Worm (Caenorhabditis elegans) whole organism, young adult: ENCODE results near the gene twk-49.

Experiments used
- B0261.1 ChIP-seq: sonication (generic microtip); optimal IDR thresholded peaks from 2 replicates; lab custom pipeline; 2016; ENCODE audit warnings: mild to moderate bottlenecking, missing genetic modification characterization, moderate library complexity, missing compliant biosample characterization
- F10E7.11 ChIP-seq: sonication (generic microtip); optimal IDR thresholded peaks from 2 replicates; lab custom pipeline; 2017; ENCODE audit warnings: mild to moderate bottlenecking, missing genetic modification characterization, moderate library complexity, missing compliant biosample characterization
- F55B11.4 ChIP-seq: sonication (generic microtip); optimal IDR thresholded peaks from 2 replicates; lab custom pipeline; 2016; ENCODE audit warnings: missing compliant biosample characterization, missing genetic modification characterization, borderline replicate concordance; ENCODE audit not compliant: insufficient read depth
- K12H6.12 ChIP-seq: fragments of 200-800 bp; sonication (Bioruptor generic); optimal IDR thresholded peaks from 2 replicates; lab custom pipeline; 2018; ENCODE audit warnings: mild to moderate bottlenecking, missing genetic modification characterization, missing compliant biosample characterization
- Y56A3A.18 ChIP-seq: fragments of 200-800 bp; sonication (Bioruptor generic); IDR thresholded peaks from 2 replicates; pipeline ENCODE4 v1.3.6; 2022; ENCODE audit warnings: missing genetic modification reagents, missing genetic modification characterization, missing compliant biosample characterization
- Y67H2A.10 ChIP-seq: fragments of 200-800 bp; sonication (Bioruptor generic); conservative IDR thresholded peaks from 2 replicates; pipeline ENCODE4 v1.3.6; 2022; ENCODE audit warnings: missing genetic modification reagents, missing genetic modification characterization, missing compliant biosample characterization
- attf-5 ChIP-seq: fragments of 200-800 bp; sonication (Bioruptor generic); optimal IDR thresholded peaks from 2 replicates; lab custom pipeline; 2018; ENCODE audit warnings: mild to moderate bottlenecking, missing genetic modification characterization, missing compliant biosample characterization
- cebp-1 ChIP-seq, 2 experiments: fragments of 200-800 bp in 1 of 2; sonication (Bioruptor generic) in 1 of 2; sonication (generic microtip) in 1 of 2; IDR thresholded peaks in 1 of 2; optimal IDR thresholded peaks in 1 of 2; 2 replicates each; pipeline versions ENCODE4 v1.3.6 to Lab custom; 2017 to 2022; ENCODE audit warnings: missing compliant biosample characterization in 2 of 2, missing genetic modification characterization in 2 of 2, mild to moderate bottlenecking in 1 of 2, missing genetic modification reagents in 1 of 2, moderate library complexity in 1 of 2
- cebp-2 ChIP-seq: fragments of 200-800 bp; sonication (Bioruptor generic); IDR thresholded peaks from 2 replicates; pipeline ENCODE4 v1.3.6; 2022; ENCODE audit warnings: missing genetic modification characterization, missing compliant biosample characterization
- ceh-58 ChIP-seq: fragments of 200-800 bp; sonication (Bioruptor generic); IDR thresholded peaks from 2 replicates; pipeline ENCODE4 v1.3.6; 2022; ENCODE audit warnings: missing genetic modification characterization, missing compliant biosample characterization
- ets-4 ChIP-seq: fragments of 200-800 bp; sonication (Bioruptor generic); optimal IDR thresholded peaks from 2 replicates; lab custom pipeline; 2018; ENCODE audit warnings: mild to moderate bottlenecking, missing genetic modification characterization, missing compliant biosample characterization
- gei-17 ChIP-seq: fragments of 200-800 bp; sonication (Bioruptor generic); optimal IDR thresholded peaks from 2 replicates; lab custom pipeline; 2018; ENCODE audit warnings: mild to moderate bottlenecking, missing genetic modification characterization, missing compliant biosample characterization
- him-1 ChIP-seq: sonication (generic microtip); optimal IDR thresholded peaks from 2 replicates; lab custom pipeline; 2016; ENCODE audit warnings: missing genotype, missing genetic modification reagents, missing genetic modification characterization, missing compliant biosample characterization
- hmg-1.2 ChIP-seq: fragments of 200-800 bp; sonication (Bioruptor generic); IDR thresholded peaks from 2 replicates; pipeline ENCODE4 v1.3.6; 2022; ENCODE audit warnings: missing genetic modification reagents, missing genetic modification characterization, missing compliant biosample characterization
- hrde-1 ChIP-seq: sonication (generic microtip); optimal IDR thresholded peaks from 2 replicates; lab custom pipeline; 2016; ENCODE audit warnings: missing genetic modification characterization, mild to moderate bottlenecking, missing compliant biosample characterization, moderate library complexity, missing genotype, missing genetic modification reagents, borderline replicate concordance
- let-526 ChIP-seq: fragments of 200-800 bp; sonication (Bioruptor generic); IDR thresholded peaks from 2 replicates; pipeline ENCODE4 v1.3.6; 2022; ENCODE audit warnings: missing genetic modification reagents, missing genetic modification characterization, missing compliant biosample characterization
- let-607 ChIP-seq, 2 experiments: fragments of 200-800 bp in 1 of 2; sonication (Bioruptor generic) in 1 of 2; sonication (generic microtip) in 1 of 2; optimal IDR thresholded peaks; 2 replicates each; lab custom pipeline; 2016 to 2018; ENCODE audit warnings: mild to moderate bottlenecking in 2 of 2, missing compliant biosample characterization in 2 of 2, missing genetic modification characterization in 2 of 2, moderate library complexity in 2 of 2, missing genotype in 1 of 2
- lin-26 ChIP-seq: fragments of 200-800 bp; sonication (Bioruptor generic); IDR thresholded peaks from 2 replicates; pipeline ENCODE4 v1.3.6; 2022; ENCODE audit warnings: missing genetic modification reagents, missing genetic modification characterization, missing compliant biosample characterization
- lin-40 ChIP-seq: sonication (generic microtip); optimal IDR thresholded peaks from 2 replicates; lab custom pipeline; 2016; ENCODE audit warnings: missing genetic modification characterization, mild to moderate bottlenecking, missing compliant biosample characterization, missing genotype, missing genetic modification reagents
- lin-54 ChIP-seq: fragments of 200-800 bp; sonication (Bioruptor generic); optimal IDR thresholded peaks from 2 replicates; lab custom pipeline; 2018; ENCODE audit warnings: mild to moderate bottlenecking, missing genetic modification characterization, missing compliant biosample characterization
- lir-1 ChIP-seq: fragments of 200-800 bp; sonication (Bioruptor generic); conservative IDR thresholded peaks from 2 replicates; pipeline ENCODE4 v1.3.6; 2022; ENCODE audit warnings: missing genetic modification reagents, missing genetic modification characterization, missing compliant biosample characterization
- lsl-1 ChIP-seq: fragments of 200-800 bp; sonication (Bioruptor generic); optimal IDR thresholded peaks from 2 replicates; lab custom pipeline; 2018; ENCODE audit warnings: mild to moderate bottlenecking, missing genetic modification characterization, moderate library complexity, missing compliant biosample characterization
- nfyb-1 ChIP-seq: fragments of 200-800 bp; sonication (Bioruptor generic); IDR thresholded peaks from 2 replicates; pipeline ENCODE4 v1.3.6; 2022; ENCODE audit warnings: missing genetic modification reagents, missing genetic modification characterization, missing compliant biosample characterization
- nhr-120 ChIP-seq: fragments of 200-800 bp; sonication (Bioruptor generic); IDR thresholded peaks from 2 replicates; pipeline ENCODE4 v1.3.6; 2022; ENCODE audit warnings: missing genetic modification characterization, missing compliant biosample characterization
- nhr-80 ChIP-seq: sonication (generic microtip); optimal IDR thresholded peaks from 2 replicates; lab custom pipeline; 2016; ENCODE audit warnings: missing genetic modification characterization, missing compliant biosample characterization
- nhr-90 ChIP-seq: sonication (generic microtip); optimal IDR thresholded peaks from 2 replicates; lab custom pipeline; 2016; ENCODE audit warnings: missing genotype, mild to moderate bottlenecking, missing genetic modification characterization, missing compliant biosample characterization
- rcor-1 ChIP-seq: fragments of 200-800 bp; sonication (Bioruptor generic); IDR thresholded peaks from 2 replicates; pipeline ENCODE4 v1.3.6; 2022; ENCODE audit warnings: missing genetic modification reagents, missing genetic modification characterization, missing compliant biosample characterization
- repo-1 ChIP-seq: sonication (generic microtip); optimal IDR thresholded peaks from 2 replicates; lab custom pipeline; 2017; ENCODE audit warnings: mild to moderate bottlenecking, missing genetic modification characterization, missing compliant biosample characterization
- sptf-2 ChIP-seq: fragments of 200-800 bp; sonication (Bioruptor generic); optimal IDR thresholded peaks from 2 replicates; lab custom pipeline; 2018; ENCODE audit warnings: mild to moderate bottlenecking, missing genetic modification characterization, missing compliant biosample characterization
- tbx-9 ChIP-seq: sonication (generic microtip); optimal IDR thresholded peaks from 2 replicates; lab custom pipeline; 2016; ENCODE audit warnings: borderline replicate concordance, missing genetic modification characterization, inconsistent platforms, missing compliant biosample characterization
- zfh-2 ChIP-seq: fragments of 200-800 bp; sonication (Bioruptor generic); conservative IDR thresholded peaks from 2 replicates; pipeline ENCODE4 v1.3.6; 2022; ENCODE audit warnings: missing genetic modification reagents, missing genetic modification characterization, missing compliant biosample characterization
- zim-3 ChIP-seq: sonication (generic microtip); optimal IDR thresholded peaks from 2 replicates; lab custom pipeline; 2017; ENCODE audit warnings: mild to moderate bottlenecking, missing genetic modification characterization, moderate library complexity, missing compliant biosample characterization
- ztf-22 ChIP-seq: fragments of 200-800 bp; sonication (Bioruptor generic); optimal IDR thresholded peaks from 2 replicates; lab custom pipeline; 2018; ENCODE audit warnings: mild to moderate bottlenecking, missing genetic modification characterization, moderate library complexity, missing compliant biosample characterization
- ztf-28 ChIP-seq: fragments of 200-800 bp; sonication (Bioruptor generic); IDR thresholded peaks from 2 replicates; pipeline ENCODE4 v1.3.6; 2022; ENCODE audit warnings: missing genetic modification reagents, missing genetic modification characterization, missing compliant biosample characterization

The twk-49 gene

ce11 chrII:6486344-6486743, 12.6 kb downstream of the twk-49 start:
- TF ChIP-seq cebp-2 (GFP tag; lab: Robert Waterston, UW): no peak
- TF ChIP-seq cebp-1 (GFP tag; IDR thresholded peaks at IDR 0.05; lab: Robert Waterston, UW): 0 out of 2 replicates have a peak, but pooled peaks have one; percentile 24
- TF ChIP-seq cebp-1 (tag; optimal IDR thresholded peaks at IDR 0.05; lab: Kevin White, UChicago): no peak
- peak; percentile 82 for TF ChIP-seq nhr-80 (tag; lab: Kevin White, UChicago)

- TF ChIP-seq F55B11.4 (tag; lab: Kevin White, UChicago): no peak
- no peak for TF ChIP-seq Y56A3A.18
- no peak for TF ChIP-seq zim-3 (tag; lab: Kevin White, UChicago)
- TF ChIP-seq ets-4: no peak
- no peak for TF ChIP-seq repo-1
- no peak for TF ChIP-seq lir-1 (GFP tag; lab: Robert Waterston, UW)
These were observed 14.0 kb downstream of the twk-49 start, which contains the start of the genes lido-16 and plpp-1.2 for ce11 chrII:6484876-6485526. lido-16 (minus strand) TSS chrII:6484976. plpp-1.2 (plus strand) TSS chrII:6485476.

- TF ChIP-seq lin-40 (no peak), gei-17 (GFP tag; lab: Kevin White, UChicago) (no peak), B0261.1 (tag; lab: Kevin White, UChicago) (no peak), ceh-58 (no peak), tbx-9 (tag; lab: Kevin White, UChicago) (no peak), him-1 (tag; lab: Kevin White, UChicago) (no peak), let-526 (GFP tag; lab: Robert Waterston, UW) (no peak), sptf-2 (GFP tag; lab: Kevin White, UChicago) (no peak), attf-5 (GFP tag; lab: Kevin White, UChicago) (no peak), nhr-90 (tag; lab: Kevin White, UChicago) (no peak), Y67H2A.10 (GFP tag; lab: Robert Waterston, UW) (no peak), ztf-28 (no peak), rcor-1 (GFP tag; lab: Robert Waterston, UW) (no peak), nfyb-1 (GFP tag; lab: Robert Waterston, UW) (no peak), lir-1 (GFP tag; lab: Robert Waterston, UW) (no peak), lin-26 (GFP tag; lab: Robert Waterston, UW) (no peak)
These were observed 16.2 kb downstream of the twk-49 start for ce11 chrII:6482762-6483161.

ce11 chrII:6482102-6482501, 16.9 kb downstream of the twk-49 start, which contains the start of gene del-10:
del-10 (minus strand) TSS chrII:6482125.
- TF ChIP-seq cebp-2 (GFP tag; lab: Robert Waterston, UW): no peak
- no peak for TF ChIP-seq nhr-90 (tag; lab: Kevin White, UChicago)
- no peak for TF ChIP-seq F10E7.11 (tag; lab: Kevin White, UChicago)
- TF ChIP-seq K12H6.12 (tag; lab: Kevin White, UChicago): no peak
- TF ChIP-seq zfh-2 (GFP tag; lab: Robert Waterston, UW): no peak
- TF ChIP-seq ztf-22 (GFP tag; lab: Kevin White, UChicago): no peak
- no peak for TF ChIP-seq hmg-1.2 (GFP tag; lab: Robert Waterston, UW)

- TF ChIP-seq let-607 (tag; optimal IDR thresholded peaks at IDR 0.05; lab: Kevin White, UChicago) (no peak), let-526 (GFP tag; lab: Robert Waterston, UW) (no peak), lsl-1 (GFP tag; lab: Kevin White, UChicago) (peak; percentile 68), lin-54 (GFP tag; lab: Kevin White, UChicago) (no peak), nhr-80 (tag; lab: Kevin White, UChicago) (no peak), hrde-1 (tag; lab: Kevin White, UChicago) (no peak), K12H6.12 (tag; lab: Kevin White, UChicago) (no peak), nhr-120 (GFP tag; lab: Robert Waterston, UW) (no peak)
- TF ChIP-seq, all 124 proteins: peak for 1
These were observed 22.3 kb downstream of the twk-49 start, which contains the start of gene T28D9.4 for ce11 chrII:6476655-6477054. T28D9.4 (plus strand) TSS chrII:6476955.
